Worm (Caenorhabditis elegans) whole organism, L2 larva: ENCODE results near the gene lem-2.

Source experiments
- blmp-1 ChIP-seq: sonication (generic microtip); optimal IDR thresholded peaks from 2 replicates; lab custom pipeline; 2017; ENCODE audit warnings: missing genetic modification characterization, mild to moderate bottlenecking, missing compliant biosample characterization, antibody characterized with exemption, moderate library complexity; ENCODE audit not compliant: insufficient read depth
- lsy-2 ChIP-seq, 2 experiments: fragments of 150-350 bp in 1 of 2; sonication (generic microtip) in 1 of 2; optimal IDR thresholded peaks; 2 replicates each; lab custom pipeline; 2014 to 2017; ENCODE audit warnings: missing biosample characterization in 2 of 2, missing genetic modification characterization in 2 of 2
- mdl-1 ChIP-seq, 2 experiments: fragments of 150-350 bp in 1 of 2; sonication (generic microtip) in 1 of 2; optimal IDR thresholded peaks; 2 replicates each; lab custom pipeline; 2017; ENCODE audit warnings: missing biosample characterization in 2 of 2, missing genetic modification characterization in 2 of 2

- TF ChIP-seq mdl-1 (tag; optimal IDR thresholded peaks at IDR 0.05; lab: Kevin White, UChicago) (no peak), lsy-2 (tag; optimal IDR thresholded peaks at IDR 0.05; lab: Kevin White, UChicago) (no peak), blmp-1 (tag; lab: Kevin White, UChicago) (no peak)
Observed at ce11 chrII:14089796-14090372, 26.6 kb downstream of the lem-2 start.
